Worm (Caenorhabditis elegans): Measurements from ENCODE around the gene actl-1.

- no peak for TF ChIP-seq pqm-1 (tag; optimal IDR thresholded peaks at IDR 0.05)
- TF ChIP-seq ceh-18 (tag; optimal IDR thresholded peaks at IDR 0.05): no peak
- TF ChIP-seq pha-2 (tag; optimal IDR thresholded peaks at IDR 0.05): no peak
- TF ChIP-seq C08G9.2 (tag; optimal IDR thresholded peaks at IDR 0.05): no peak
- TF ChIP-seq ets-4 (tag; optimal IDR thresholded peaks at IDR 0.05): no peak
- no peak for TF ChIP-seq dve-1 (tag; optimal IDR thresholded peaks at IDR 0.05)
- no peak for TF ChIP-seq tbx-2 (tag; optimal IDR thresholded peaks at IDR 0.05)
- TF ChIP-seq ama-1 (optimal IDR thresholded peaks at IDR 0.05): no peak
- TF ChIP-seq rnt-1 (tag; optimal IDR thresholded peaks at IDR 0.05): no peak
- no peak for TF ChIP-seq ceh-19 (GFP tag; optimal IDR thresholded peaks at IDR 0.05)
- no peak for TF ChIP-seq madf-2 (tag; optimal IDR thresholded peaks at IDR 0.05)
- TF ChIP-seq nfya-1 (tag; optimal IDR thresholded peaks at IDR 0.05): no peak
- TF ChIP-seq unc-86 (tag; optimal IDR thresholded peaks at IDR 0.05): no peak
Measured at ce11 chrX:6520644-6521043, 21.0 kb upstream of the actl-1 start.

All from whole organism, late embryonic.